Worm (Caenorhabditis elegans) whole organism, dauer: Measurements from ENCODE around the gene lin-31.

Experiments
- unc-62 ChIP-seq: sonication (generic microtip); optimal IDR thresholded peaks from 2 replicates; lab custom pipeline; 2017; ENCODE audit warnings: missing biosample characterization, missing genetic modification reagents, missing genetic modification characterization

Gene lin-31

DNA sequence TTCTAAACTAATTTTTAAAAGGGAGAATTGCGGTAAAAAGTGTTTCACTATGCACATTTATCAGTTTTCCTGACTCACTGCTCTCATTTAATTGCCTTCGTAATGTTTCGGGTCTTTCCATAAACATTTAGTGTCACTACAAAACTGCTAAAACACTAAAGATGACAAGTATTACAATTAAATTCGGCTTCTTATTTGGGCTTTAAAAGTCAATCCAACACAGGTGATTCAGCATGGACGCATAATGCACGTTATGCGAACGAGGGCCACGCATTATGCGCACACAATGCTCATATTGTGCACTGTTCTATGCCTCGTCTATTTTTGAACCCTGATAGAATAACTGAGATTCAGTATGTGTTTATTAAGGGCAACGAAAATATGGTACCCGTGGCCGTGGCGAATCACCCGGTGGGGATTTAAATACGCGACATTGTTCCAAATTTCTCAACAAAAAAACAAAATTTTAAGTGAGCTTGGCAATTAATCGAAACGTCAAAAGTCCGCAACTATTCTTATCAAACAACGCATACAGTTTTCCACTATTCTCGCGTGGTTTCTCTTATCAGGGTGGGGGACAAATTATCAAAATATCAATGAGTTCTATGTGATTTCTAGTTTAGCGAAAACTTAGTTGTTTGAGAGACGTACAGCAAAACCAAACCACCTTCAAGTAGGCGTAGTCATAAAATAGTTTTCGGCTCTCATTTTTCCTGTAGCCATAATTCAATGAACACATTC lies 7.4 kb downstream of the lin-31 start, which contains the start of gene Y14H12A.2:
Gene Y14H12A.2 (minus strand): TSS at position 51 of the 741 bp plus-strand sequence.
- no peak for TF ChIP-seq unc-62

DNA sequence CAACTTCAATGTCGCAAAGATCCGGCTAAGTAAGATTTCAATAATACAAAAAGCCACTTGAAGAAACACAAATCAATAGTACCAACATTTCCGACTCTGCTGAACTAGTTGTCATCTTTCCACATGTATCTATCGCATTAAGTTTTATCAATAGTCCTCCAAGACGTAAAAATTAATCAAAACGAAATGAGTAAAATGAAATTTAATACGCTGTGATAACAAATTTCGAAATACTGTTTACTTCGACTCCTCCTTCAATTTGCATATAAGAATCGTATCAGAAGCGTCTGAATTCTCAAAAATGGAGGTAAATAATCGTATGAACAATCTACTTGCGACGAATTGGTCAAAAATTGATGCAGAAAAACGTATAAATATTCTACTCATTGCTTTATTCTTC lies 8.4 kb downstream of the lin-31 start:
- no peak for TF ChIP-seq unc-62

DNA sequence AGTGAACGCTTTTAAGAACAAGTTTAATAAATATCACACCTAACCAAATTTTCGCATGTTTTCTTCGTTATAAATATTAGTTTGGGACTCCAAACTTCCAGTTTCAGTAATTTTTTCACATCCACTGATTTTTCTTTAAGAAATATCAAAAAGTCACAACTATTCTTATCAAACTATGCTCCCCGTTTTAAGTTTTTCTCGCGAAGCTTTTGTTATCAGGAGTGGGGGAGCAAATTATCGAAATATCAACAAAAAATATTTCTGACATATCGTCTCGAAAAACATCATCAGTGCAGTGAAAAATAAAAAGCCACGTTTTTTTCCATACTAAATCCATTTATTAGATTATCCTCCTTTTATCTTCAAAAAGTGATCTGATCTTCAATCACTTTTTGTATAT lies 9.7 kb downstream of the lin-31 start:
- TF ChIP-seq unc-62: no peak

DNA sequence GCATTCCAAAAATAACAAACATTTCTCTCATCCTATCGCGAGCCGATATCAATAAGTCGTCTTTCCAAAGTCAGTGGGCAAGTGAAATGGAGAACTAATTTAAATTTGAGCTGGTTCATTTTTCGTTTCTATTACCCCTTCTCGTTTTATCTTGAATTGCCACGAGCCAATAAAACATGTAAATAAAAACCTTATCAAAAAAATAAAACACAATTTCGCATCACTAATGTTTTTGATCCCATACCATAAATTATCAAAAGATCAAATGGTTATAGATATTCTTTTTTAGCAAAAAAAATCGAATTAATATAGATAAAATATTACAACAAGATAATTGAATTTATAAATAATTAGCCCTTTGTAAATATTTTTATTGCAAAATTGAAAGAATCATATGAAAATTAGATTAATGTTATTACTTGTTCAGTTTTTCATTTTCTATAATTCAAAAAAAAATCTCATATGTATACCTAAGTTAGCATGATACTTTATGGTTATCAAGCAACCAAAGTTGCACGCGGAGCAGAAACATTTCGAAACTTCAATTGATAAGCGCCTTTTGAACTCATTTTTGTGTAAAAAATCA lies 10.4 kb downstream of the lin-31 start, which contains the start of gene Y14H12A.1:
Gene Y14H12A.1 (plus strand): TSS at position 536 of the 586 bp plus-strand sequence.
- TF ChIP-seq unc-62: no peak

DNA sequence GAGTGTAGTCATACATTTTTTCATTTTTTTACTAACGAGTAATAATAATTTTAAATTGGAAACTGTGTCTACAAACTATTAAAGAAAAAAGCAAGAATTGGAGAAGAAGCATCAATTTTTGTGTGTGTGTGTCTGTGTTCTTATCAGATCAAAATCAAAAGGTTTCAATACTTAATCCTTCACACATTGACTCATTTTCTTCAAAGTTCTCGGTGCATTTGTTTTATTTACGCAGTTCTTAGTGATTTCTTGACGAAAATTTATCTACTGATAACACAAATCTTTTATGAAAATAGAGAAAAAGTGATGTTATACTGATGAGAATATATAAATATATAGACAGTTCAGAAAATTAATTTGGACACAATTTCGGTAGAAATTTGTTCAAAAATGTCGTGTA lies 13.7 kb downstream of the lin-31 start, which contains the start of gene clc-22:
Gene clc-22 (minus strand): TSS at position 71 of the 400 bp plus-strand sequence.
- TF ChIP-seq unc-62: no peak

DNA sequence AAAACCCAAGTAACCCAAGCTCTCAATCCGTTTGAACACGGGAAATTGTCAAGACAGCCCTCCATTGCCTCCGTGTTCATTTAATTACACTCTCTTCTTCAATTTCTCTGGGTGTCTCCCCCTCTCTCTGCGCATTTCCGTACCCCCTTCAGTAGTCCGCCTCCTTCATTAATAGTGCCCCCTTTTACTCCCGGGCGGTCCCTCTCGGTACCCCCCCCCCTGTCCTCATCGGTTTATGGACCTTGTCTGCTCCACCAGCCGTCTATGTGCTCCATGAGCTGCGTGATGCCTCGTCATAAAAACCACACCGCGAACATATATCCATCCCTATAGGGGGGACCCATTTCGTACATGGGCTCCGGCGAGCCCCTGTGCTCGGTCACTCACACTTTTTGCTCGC lies 17.2 kb downstream of the lin-31 start:
- TF ChIP-seq unc-62: no peak

DNA sequence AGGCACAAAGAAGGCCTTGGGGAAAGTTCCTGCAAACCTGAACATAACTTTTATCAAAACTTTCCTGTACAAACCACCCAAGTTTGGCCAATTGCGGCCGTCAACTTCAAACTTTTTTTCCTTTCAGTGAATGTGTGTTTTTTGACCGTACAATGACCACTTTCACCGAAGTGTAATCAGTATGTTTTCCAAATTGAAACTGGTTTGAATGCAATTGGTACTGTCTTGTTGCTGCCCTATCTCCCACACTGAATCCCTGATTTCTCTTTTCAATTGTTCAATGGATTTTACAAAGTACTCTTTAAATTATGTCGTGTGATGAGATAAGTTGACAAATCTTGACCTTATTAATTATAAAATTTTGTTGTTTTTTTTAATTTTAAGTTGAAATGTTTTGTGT lies 18.1 kb downstream of the lin-31 start:
- no peak for TF ChIP-seq unc-62

DNA sequence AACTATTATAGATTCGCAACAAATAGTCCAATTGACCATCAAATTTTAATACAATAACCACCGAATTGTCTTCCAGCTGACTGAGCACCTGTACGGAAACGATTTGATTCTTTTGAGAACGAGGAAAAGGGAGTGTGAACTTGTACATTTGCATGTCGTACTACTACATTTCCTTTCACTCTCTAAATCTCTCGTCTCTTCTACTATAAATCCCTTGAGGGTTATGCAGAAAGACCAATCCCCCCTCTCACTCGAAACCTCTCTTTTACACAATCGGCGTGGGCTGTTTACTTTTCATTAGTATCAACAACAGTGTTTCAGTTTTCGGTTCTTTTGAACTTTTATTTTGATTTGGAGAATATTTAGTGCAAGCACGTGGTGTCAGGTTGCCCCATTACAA lies 19.8 kb downstream of the lin-31 start:
- no peak for TF ChIP-seq unc-62

DNA sequence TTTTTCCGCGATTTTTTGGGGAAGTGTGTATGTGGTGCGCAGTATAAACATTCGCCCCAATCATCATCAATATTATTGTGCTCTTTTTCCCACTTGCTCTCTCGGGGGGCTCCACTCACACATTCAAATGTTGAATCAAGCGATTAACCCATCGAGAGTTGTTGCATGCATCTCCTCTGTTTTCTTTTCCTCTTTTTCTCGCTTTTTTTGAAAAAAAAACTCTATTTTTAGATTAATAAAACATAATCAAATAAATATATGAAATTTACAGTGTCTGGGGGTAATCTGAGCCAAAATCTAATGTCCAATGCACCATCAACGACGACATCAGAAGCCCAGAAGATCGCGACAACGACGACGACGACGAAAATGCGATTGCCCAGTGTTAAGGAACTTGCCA lies 22.3 kb downstream of the lin-31 start, which contains the start of gene ephx-1:
Gene ephx-1 (plus strand): TSS at position 301 of the 400 bp plus-strand sequence.
- TF ChIP-seq unc-62: no peak

DNA sequence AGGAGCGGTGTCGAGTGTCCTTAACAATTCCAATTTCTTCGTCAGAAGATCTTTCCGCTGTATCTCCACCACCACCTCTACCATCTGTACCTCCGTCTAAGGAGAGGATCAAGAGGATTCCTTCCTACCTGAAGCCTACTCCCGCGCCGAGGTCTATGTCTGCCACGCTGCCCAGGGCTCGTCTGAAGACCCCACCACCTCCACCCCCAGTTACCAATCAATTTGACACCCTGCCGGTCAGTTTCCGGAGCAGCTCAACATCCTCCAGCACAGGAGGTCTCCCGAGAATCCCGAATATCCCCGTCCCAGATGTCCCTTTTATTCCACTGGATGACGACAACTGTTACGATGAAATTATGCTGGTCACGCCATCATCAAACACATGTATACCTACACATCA lies 25.6 kb downstream of the lin-31 start:
- TF ChIP-seq unc-62: no peak

DNA sequence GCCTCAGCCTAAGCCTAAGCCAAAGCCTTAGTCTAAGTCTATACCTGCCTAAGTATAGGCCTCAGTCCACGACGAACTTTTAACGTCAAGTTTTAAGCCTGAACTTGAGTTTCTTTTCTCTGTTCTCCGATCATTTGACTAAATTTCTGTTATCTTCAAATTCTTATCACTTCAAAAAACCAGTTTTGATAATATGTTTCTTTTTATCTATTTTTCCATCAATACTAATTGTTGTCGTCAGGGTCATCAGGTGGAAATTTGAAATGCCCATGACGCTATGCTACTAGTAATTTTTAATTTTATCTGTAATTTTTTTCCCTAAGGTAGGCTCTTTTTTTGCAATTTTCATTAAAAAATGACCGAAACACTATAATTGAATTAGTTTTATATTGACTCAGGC lies 29.2 kb downstream of the lin-31 start:
- TF ChIP-seq unc-62: no peak

DNA sequence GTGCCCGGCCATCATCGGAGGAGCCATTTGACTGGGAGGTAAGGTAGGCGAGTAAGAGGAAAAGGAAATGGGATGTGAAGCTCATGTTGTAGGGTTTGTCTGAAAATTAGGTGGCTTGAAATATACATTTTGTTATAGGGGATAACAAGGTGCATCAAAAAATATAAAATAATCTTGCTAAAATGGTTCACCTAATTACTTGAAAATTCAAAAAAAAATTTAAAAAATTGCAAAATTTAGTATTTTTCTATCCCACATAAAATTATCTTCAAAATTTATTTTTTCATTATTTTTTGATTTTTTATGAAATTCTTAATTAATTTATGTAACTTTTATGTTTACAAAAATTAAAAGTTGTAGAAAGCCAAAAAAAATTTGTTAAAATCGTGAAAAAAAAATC lies 36.3 kb downstream of the lin-31 start, which contains the start of gene K07D4.6:
Gene K07D4.6 (minus strand): TSS at position 101 of the 400 bp plus-strand sequence.
- no peak for TF ChIP-seq unc-62

DNA sequence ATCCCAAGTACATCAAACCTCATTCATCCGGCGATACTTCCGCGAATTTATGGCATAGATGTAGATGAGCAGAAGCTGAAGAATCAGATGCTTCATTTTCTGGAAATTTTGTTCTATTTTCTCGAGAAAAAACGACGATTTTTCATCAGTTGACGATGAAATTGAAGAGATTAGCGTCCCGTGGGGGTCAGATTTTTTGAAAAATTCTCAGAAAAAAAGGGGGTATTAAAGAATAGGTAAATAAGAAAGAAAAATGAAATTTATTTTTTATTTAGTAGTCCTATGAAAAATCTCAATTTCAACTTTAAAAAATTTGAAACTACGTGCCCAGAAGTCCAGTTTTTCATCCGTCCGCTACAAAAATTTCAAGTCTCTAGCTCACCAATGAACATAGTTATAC lies 43.1 kb downstream of the lin-31 start, which contains the start of gene K07D4.5:
Gene K07D4.5 (minus strand): TSS at position 101 of the 400 bp plus-strand sequence.
- TF ChIP-seq unc-62: no peak

DNA sequence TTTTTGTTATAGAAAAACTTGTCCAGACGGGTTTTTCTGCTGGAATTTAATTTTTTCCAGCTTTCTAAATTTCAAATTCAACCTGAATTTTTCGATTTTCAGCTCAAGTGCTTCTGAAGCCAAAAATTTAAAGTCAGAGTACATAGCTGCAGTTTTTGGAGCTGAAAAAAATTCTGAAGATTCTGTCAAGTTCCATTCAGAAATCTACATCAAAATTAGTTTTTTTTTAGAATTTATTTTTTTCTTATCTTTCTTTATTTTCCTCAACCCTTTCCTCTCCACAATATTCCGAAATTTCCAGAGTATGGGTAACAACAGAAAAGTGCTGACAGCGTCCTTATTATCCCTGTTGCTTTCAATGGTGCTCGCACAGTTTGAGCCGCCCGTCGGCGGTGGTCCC lies 45.9 kb downstream of the lin-31 start, which contains the start of gene K07D4.9:
Gene K07D4.9 (plus strand): TSS at position 301 of the 400 bp plus-strand sequence.
- no peak for TF ChIP-seq unc-62

DNA sequence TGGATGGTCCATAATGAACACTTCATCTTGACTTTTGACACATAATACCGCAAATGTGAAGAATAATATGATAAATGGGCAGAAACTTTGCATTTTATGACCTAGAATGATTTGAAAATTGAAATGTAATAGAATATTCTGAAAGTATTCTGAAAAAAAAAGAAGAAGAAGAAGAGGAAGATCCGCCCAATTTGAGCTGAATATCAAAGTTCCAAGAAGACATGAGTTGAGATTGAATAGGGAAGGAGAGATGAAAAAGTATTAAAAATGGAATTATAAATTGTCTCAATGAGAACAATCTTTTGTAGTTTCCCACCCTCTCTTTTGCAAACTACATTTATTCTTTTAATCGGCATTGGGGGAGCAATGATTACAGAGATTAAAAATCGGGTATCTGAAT lies 49.9 kb downstream of the lin-31 start, which contains the start of gene K07D4.4:
Gene K07D4.4 (minus strand): TSS at position 101 of the 400 bp plus-strand sequence.
- TF ChIP-seq unc-62: no peak
